Fruit fly (Drosophila melanogaster): Measurements from ENCODE around the gene Ipo9.

- no peak for TF ChIP-seq Hnf4 (GFP tag; optimal IDR thresholded peaks at IDR 0.05)
- TF ChIP-seq Dfd (GFP tag; optimal IDR thresholded peaks at IDR 0.05): no peak
- TF ChIP-seq h (GFP tag; optimal IDR thresholded peaks at IDR 0.05): no peak
- no peak for TF ChIP-seq br (GFP tag; optimal IDR thresholded peaks at IDR 0.05)
- TF ChIP-seq pan (optimal IDR thresholded peaks at IDR 0.05): no peak
- no peak for TF ChIP-seq psq (GFP tag; optimal IDR thresholded peaks at IDR 0.05)
Measured at dm6 chr3R:11458851-11459175, 46.5 kb downstream of the Ipo9 start.
